Fruit fly (Drosophila melanogaster) whole organism, embryonic: ENCODE results near the gene CG14868.

Experiments
- Aef1 ChIP-seq: fragments of 200-800 bp; sonication (Bioruptor generic); IDR thresholded peaks from 3 replicates; pipeline ENCODE4 v1.3.6; 2022; ENCODE audit warnings: missing biosample characterization, missing genetic modification characterization
- Asciz ChIP-seq: fragments of 200-800 bp; sonication (Bioruptor generic); optimal IDR thresholded peaks from 2 replicates; lab custom pipeline; 2017; ENCODE audit warnings: missing biosample characterization, mild to moderate bottlenecking, missing genetic modification characterization, missing genetic modification reagents
- BtbVII ChIP-seq: fragments of 200-800 bp; sonication (Bioruptor generic); optimal IDR thresholded peaks from 3 replicates; lab custom pipeline; 2017; ENCODE audit warnings: missing biosample characterization, mild to moderate bottlenecking, missing genetic modification characterization
- CG10565 ChIP-seq: fragments of 200-800 bp; sonication (Bioruptor generic); optimal IDR thresholded peaks from 3 replicates; lab custom pipeline; 2016; ENCODE audit warnings: missing biosample characterization, mild to moderate bottlenecking, missing genetic modification characterization
- CG12155 ChIP-seq: fragments of 200-800 bp; sonication (Bioruptor generic); optimal IDR thresholded peaks from 3 replicates; lab custom pipeline; 2016; ENCODE audit warnings: missing biosample characterization, missing genetic modification characterization
- CG12236 ChIP-seq: fragments of 200-800 bp; sonication (Bioruptor generic); optimal IDR thresholded peaks from 2 replicates; lab custom pipeline; 2016; ENCODE audit warnings: missing biosample characterization, missing genetic modification characterization
- CG13424 ChIP-seq: fragments of 200-800 bp; sonication (Bioruptor generic); optimal IDR thresholded peaks from 2 replicates; lab custom pipeline; 2019; ENCODE audit warnings: missing biosample characterization, mild to moderate bottlenecking, missing genetic modification characterization, moderate library complexity
- CG13894 ChIP-seq: fragments of 200-800 bp; sonication (Bioruptor generic); optimal IDR thresholded peaks from 3 replicates; lab custom pipeline; 2018; ENCODE audit warnings: missing biosample characterization, mild to moderate bottlenecking, missing genetic modification characterization, moderate library complexity
- CG14441 ChIP-seq: fragments of 200-800 bp; sonication (Bioruptor generic); IDR thresholded peaks from 2 replicates; pipeline ENCODE4 v1.3.6; 2022; ENCODE audit warnings: missing biosample characterization, missing genetic modification characterization
- CG14965 ChIP-seq: fragments of 200-800 bp; sonication (Bioruptor generic); optimal IDR thresholded peaks from 2 replicates; lab custom pipeline; 2016; ENCODE audit warnings: missing biosample characterization, missing genetic modification characterization, borderline replicate concordance
- CG1647 ChIP-seq: fragments of 200-800 bp; sonication (Bioruptor generic); optimal IDR thresholded peaks from 3 replicates; lab custom pipeline; 2016; ENCODE audit warnings: missing biosample characterization, missing genetic modification characterization
- CG17612 ChIP-seq: fragments of 200-800 bp; sonication (Bioruptor generic); IDR thresholded peaks from 2 replicates; pipeline ENCODE4 v1.3.6; 2022; ENCODE audit warnings: missing biosample characterization, missing genetic modification characterization
- CG2875 ChIP-seq: fragments of 200-800 bp; sonication (Bioruptor generic); optimal IDR thresholded peaks from 2 replicates; lab custom pipeline; 2017; ENCODE audit warnings: missing biosample characterization, mild to moderate bottlenecking, missing genetic modification characterization, missing genetic modification reagents
- CG31388 ChIP-seq: fragments of 200-800 bp; sonication (Bioruptor generic); optimal IDR thresholded peaks from 2 replicates; lab custom pipeline; 2016; ENCODE audit warnings: missing biosample characterization, missing genetic modification characterization
- CG5953 ChIP-seq: fragments of 200-800 bp; sonication (Bioruptor generic); IDR thresholded peaks from 2 replicates; pipeline ENCODE4 v1.3.6; 2022; ENCODE audit warnings: missing biosample characterization, missing genetic modification characterization
- CG7372 ChIP-seq: fragments of 200-800 bp; sonication (Bioruptor generic); IDR thresholded peaks from 2 replicates; pipeline ENCODE4 v1.3.6; 2022; ENCODE audit warnings: missing biosample characterization, missing genetic modification characterization
- CG7786 ChIP-seq: fragments of 200-800 bp; sonication (Bioruptor generic); optimal IDR thresholded peaks from 2 replicates; lab custom pipeline; 2016; ENCODE audit warnings: missing biosample characterization, missing genetic modification characterization
- CG7987 ChIP-seq: fragments of 200-800 bp; sonication (Bioruptor generic); optimal IDR thresholded peaks from 2 replicates; lab custom pipeline; 2018; ENCODE audit warnings: missing biosample characterization, mild to moderate bottlenecking, missing genetic modification characterization, moderate library complexity
- CG8089 ChIP-seq: fragments of 200-800 bp; sonication (Bioruptor generic); optimal IDR thresholded peaks from 3 replicates; lab custom pipeline; 2016; ENCODE audit warnings: missing biosample characterization, missing genetic modification characterization
- CG8281 ChIP-seq: fragments of 200-800 bp; sonication (Bioruptor generic); optimal IDR thresholded peaks from 2 replicates; lab custom pipeline; 2018; ENCODE audit warnings: missing biosample characterization, mild to moderate bottlenecking, missing genetic modification characterization, moderate library complexity
- CG8944 ChIP-seq: fragments of 200-800 bp; sonication (Bioruptor generic); optimal IDR thresholded peaks from 3 replicates; lab custom pipeline; 2016; ENCODE audit warnings: missing biosample characterization, missing genetic modification characterization
- CG9215 ChIP-seq: fragments of 200-800 bp; sonication (Bioruptor generic); IDR thresholded peaks from 2 replicates; pipeline ENCODE4 v1.3.6; 2022; ENCODE audit warnings: missing biosample characterization, missing genetic modification characterization
- CG9797 ChIP-seq: fragments of 200-800 bp; sonication (Bioruptor generic); optimal IDR thresholded peaks from 3 replicates; lab custom pipeline; 2018; ENCODE audit warnings: missing biosample characterization, mild to moderate bottlenecking, missing genetic modification characterization
- Dbx ChIP-seq: fragments of 200-800 bp; sonication (Bioruptor generic); IDR thresholded peaks from 3 replicates; pipeline ENCODE4 v1.3.6; 2022; ENCODE audit warnings: missing biosample characterization, missing genetic modification characterization
- Dp ChIP-seq: fragments of 200-800 bp; sonication (Bioruptor generic); optimal IDR thresholded peaks from 2 replicates; lab custom pipeline; 2018; ENCODE audit warnings: missing biosample characterization, mild to moderate bottlenecking, missing genetic modification characterization, moderate library complexity
- Ets65A ChIP-seq: fragments of 200-800 bp; sonication (Bioruptor generic); peaks from one replicate; lab custom pipeline; 2016; ENCODE audit warnings: missing biosample characterization, missing genetic modification characterization
- GATAe ChIP-seq: fragments of 200-800 bp; sonication (Bioruptor generic); conservative IDR thresholded peaks from 2 replicates; pipeline ENCODE4 v1.3.6; 2022; ENCODE audit warnings: missing biosample characterization, missing genetic modification characterization
- HmgZ ChIP-seq: fragments of 200-800 bp; sonication (Bioruptor generic); optimal IDR thresholded peaks from 2 replicates; lab custom pipeline; 2018; ENCODE audit warnings: missing biosample characterization, mild to moderate bottlenecking, missing genetic modification characterization
- Hr39 ChIP-seq: fragments of >200 bp; optimal IDR thresholded peaks from 2 replicates; lab custom pipeline; 2017
- Kr ChIP-seq: fragments of 200-800 bp; sonication (Bioruptor generic); optimal IDR thresholded peaks from 2 replicates; lab custom pipeline; 2017; ENCODE audit warnings: missing biosample characterization, mild to moderate bottlenecking, missing genetic modification characterization
- Lhr ChIP-seq: fragments of 200-800 bp; sonication (Bioruptor generic); optimal IDR thresholded peaks from 3 replicates; lab custom pipeline; 2017; ENCODE audit warnings: mild to moderate bottlenecking, missing biosample characterization, missing genetic modification reagents, missing genetic modification characterization
- NC2α ChIP-seq: fragments of 200-800 bp; sonication (Bioruptor generic); optimal IDR thresholded peaks from 2 replicates; lab custom pipeline; 2016; ENCODE audit warnings: missing biosample characterization, missing genetic modification characterization
- Ravus ChIP-seq: fragments of 200-800 bp; sonication (Bioruptor generic); IDR thresholded peaks from 2 replicates; pipeline ENCODE4 v1.3.6; 2022; ENCODE audit warnings: missing biosample characterization, missing genetic modification characterization
- Side ChIP-seq: fragments of 200-800 bp; sonication (Bioruptor generic); optimal IDR thresholded peaks from 2 replicates; lab custom pipeline; 2016; ENCODE audit warnings: missing biosample characterization, missing genetic modification characterization
- Taf1 ChIP-seq: fragments of 200-800 bp; sonication (Bioruptor generic); IDR thresholded peaks from 2 replicates; pipeline ENCODE4 v1.3.6; 2022; ENCODE audit warnings: missing biosample characterization, missing genetic modification characterization
- ci ChIP-seq: fragments of 200-800 bp; sonication (Bioruptor generic); IDR thresholded peaks from 3 replicates; pipeline ENCODE4 v1.3.6; 2022; ENCODE audit warnings: missing biosample characterization, missing genetic modification characterization
- danr ChIP-seq: fragments of 200-800 bp; sonication (Bioruptor generic); IDR thresholded peaks from 2 replicates; pipeline ENCODE4 v1.3.6; 2022; ENCODE audit warnings: missing biosample characterization, missing genetic modification characterization
- dmrt99B ChIP-seq: fragments of 200-800 bp; sonication (Bioruptor generic); optimal IDR thresholded peaks from 2 replicates; lab custom pipeline; 2018; ENCODE audit warnings: missing biosample characterization, mild to moderate bottlenecking, missing genetic modification characterization, moderate library complexity
- ems ChIP-seq: fragments of 200-800 bp; sonication (Bioruptor generic); optimal IDR thresholded peaks from 3 replicates; lab custom pipeline; 2016; ENCODE audit warnings: missing biosample characterization, missing genetic modification characterization
- exex ChIP-seq: fragments of 200-800 bp; sonication (Bioruptor generic); optimal IDR thresholded peaks from 4 replicates; lab custom pipeline; 2018; ENCODE audit warnings: missing biosample characterization, mild to moderate bottlenecking, missing genetic modification characterization, moderate library complexity
- eyg ChIP-seq: fragments of 200-800 bp; sonication (Bioruptor generic); optimal IDR thresholded peaks from 3 replicates; lab custom pipeline; 2016; ENCODE audit warnings: missing biosample characterization, missing genetic modification characterization
- fd102C ChIP-seq: fragments of 200-800 bp; sonication (Bioruptor generic); optimal IDR thresholded peaks from 2 replicates; lab custom pipeline; 2018; ENCODE audit warnings: missing biosample characterization, mild to moderate bottlenecking, missing genetic modification characterization, moderate library complexity
- gsb ChIP-seq: fragments of 200-800 bp; sonication (Bioruptor generic); IDR thresholded peaks from 2 replicates; pipeline ENCODE4 v1.3.6; 2022; ENCODE audit warnings: missing biosample characterization, missing genetic modification characterization
- ham ChIP-seq: fragments of 200-800 bp; sonication (Bioruptor generic); IDR thresholded peaks from 2 replicates; pipeline ENCODE4 v1.3.6; 2022; ENCODE audit warnings: missing biosample characterization, missing genetic modification characterization
- insv ChIP-seq, 2 experiments: fragments of 200-800 bp; sonication (Bioruptor generic); optimal IDR thresholded peaks; 3 replicates each; lab custom pipeline; 2016 to 2018; ENCODE audit warnings: missing biosample characterization in 2 of 2, missing genetic modification characterization in 2 of 2
- odd ChIP-seq: fragments of 200-800 bp; sonication (Bioruptor generic); optimal IDR thresholded peaks from 2 replicates; lab custom pipeline; 2017; ENCODE audit warnings: missing biosample characterization, mild to moderate bottlenecking, missing genetic modification characterization
- p53 ChIP-seq: fragments of 200-800 bp; sonication (Bioruptor generic); optimal IDR thresholded peaks from 2 replicates; lab custom pipeline; 2016; ENCODE audit warnings: missing biosample characterization, missing genetic modification characterization
- run ChIP-seq: fragments of 200-800 bp; sonication (Bioruptor generic); optimal IDR thresholded peaks from 3 replicates; lab custom pipeline; 2018; ENCODE audit warnings: missing biosample characterization, mild to moderate bottlenecking, missing genetic modification characterization
- ssp ChIP-seq: fragments of 200-800 bp; sonication (Bioruptor generic); IDR thresholded peaks from 2 replicates; pipeline ENCODE4 v1.3.6; 2022; ENCODE audit warnings: missing biosample characterization, missing genetic modification characterization
- stc ChIP-seq: fragments of 200-800 bp; sonication (Bioruptor generic); IDR thresholded peaks from 2 replicates; pipeline ENCODE4 v1.3.6; 2022; ENCODE audit warnings: missing biosample characterization, missing genetic modification characterization
- trem ChIP-seq: fragments of 200-800 bp; optimal IDR thresholded peaks from 3 replicates; lab custom pipeline; 2019; ENCODE audit warnings: missing biosample characterization, mild to moderate bottlenecking, missing genetic modification characterization, moderate library complexity
- tup ChIP-seq: fragments of 200-800 bp; sonication (Bioruptor generic); optimal IDR thresholded peaks from 2 replicates; lab custom pipeline; 2016; ENCODE audit warnings: missing biosample characterization, mild to moderate bottlenecking, missing genetic modification characterization, moderate library complexity
- wek ChIP-seq: fragments of 200-800 bp; sonication (Bioruptor generic); optimal IDR thresholded peaks from 3 replicates; lab custom pipeline; 2018; ENCODE audit warnings: missing biosample characterization, mild to moderate bottlenecking, missing genetic modification characterization, moderate library complexity

CG14868 gene

DNA sequence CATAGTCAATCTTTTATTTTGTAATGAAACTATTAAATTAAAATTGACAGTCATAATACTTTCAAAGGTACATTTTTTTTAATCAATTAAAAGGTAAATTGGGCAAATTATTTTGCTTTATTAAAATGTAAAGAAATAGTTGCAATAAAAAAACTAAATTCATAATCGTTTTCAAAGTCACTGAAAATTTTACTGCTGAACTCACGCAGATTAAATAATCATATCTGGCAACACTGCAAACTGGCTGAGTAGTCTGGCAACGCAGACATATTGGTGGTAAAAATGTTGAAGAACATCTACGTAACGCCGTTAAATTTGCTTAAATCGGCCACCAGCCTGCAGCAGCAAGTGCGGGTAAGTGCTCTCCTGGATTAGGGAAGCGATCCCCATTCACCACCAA lies 39.3 kb downstream of the CG14868 start, which contains the start of gene mRpL9 (continued):
- TF ChIP-seq stc (no peak), CG7987 (GFP tag; lab: Kevin White, UChicago) (no peak), GATAe (GFP tag; lab: Robert Waterston, UW) (no peak), fd102C (GFP tag; lab: Kevin White, UChicago) (no peak), Taf1 (GFP tag; lab: Robert Waterston, UW) (no peak), Lhr (GFP tag; lab: Kevin White, UChicago) (no peak), Ravus (no peak), CG14441 (no peak), ems (GFP tag; lab: Kevin White, UChicago) (no peak), Ets65A (GFP tag; lab: Kevin White, UChicago) (no peak), Dbx (no peak), CG13894 (no peak), insv (GFP tag; optimal IDR thresholded peaks at IDR 0.05; lab: Kevin White, UChicago) (peak in 1 of 2 experiments; percentile 4), CG1647 (no peak), CG14965 (GFP tag; lab: Kevin White, UChicago) (no peak), CG12155 (GFP tag; lab: Kevin White, UChicago) (peak; percentile 65), Aef1 (GFP tag; lab: Robert Waterston, UW) (no peak), p53 (GFP tag; lab: Kevin White, UChicago) (no peak), run (tag; lab: Kevin White, UChicago) (no peak), trem (peak; percentile 67), Dp (GFP tag; lab: Kevin White, UChicago) (peak; percentile 61), Side (GFP tag; lab: Kevin White, UChicago) (no peak), HmgZ (tag; lab: Kevin White, UChicago) (peak; percentile 58), tup (GFP tag; lab: Kevin White, UChicago) (no peak), CG7786 (GFP tag; lab: Kevin White, UChicago) (no peak), CG12236 (GFP tag; lab: Kevin White, UChicago) (no peak), dmrt99B (tag; lab: Kevin White, UChicago) (no peak), ssp (GFP tag; lab: Robert Waterston, UW) (no peak), Asciz (no peak), odd (GFP tag; lab: Kevin White, UChicago) (no peak), CG5953 (no peak), CG17612 (GFP tag; lab: Robert Waterston, UW) (no peak), exex (no peak), Kr (no peak), CG13424 (tag; lab: Kevin White, UChicago) (peak; percentile 22), CG8944 (GFP tag; lab: Kevin White, UChicago) (no peak), Hr39 (no peak), CG8089 (GFP tag; lab: Kevin White, UChicago) (no peak), gsb (GFP tag; lab: Robert Waterston, UW) (no peak), CG9797 (GFP tag; lab: Kevin White, UChicago) (no peak), CG31388 (GFP tag; lab: Kevin White, UChicago) (no peak), CG10565 (GFP tag; lab: Kevin White, UChicago) (no peak), ci (GFP tag; lab: Robert Waterston, UW) (0 out of 3 replicates have a peak, but pooled peaks have one; percentile 37), ham (GFP tag; lab: Robert Waterston, UW) (no peak), wek (no peak), eyg (GFP tag; lab: Kevin White, UChicago) (no peak), danr (GFP tag; lab: Robert Waterston, UW) (no peak), CG9215 (GFP tag; lab: Robert Waterston, UW) (peak; percentile 25; the same call in 1 of the 2 replicates), BtbVII (GFP tag; lab: Kevin White, UChicago) (no peak), CG8281 (no peak), NC2α (GFP tag; lab: Kevin White, UChicago) (no peak), CG2875 (no peak), CG7372 (GFP tag; lab: Robert Waterston, UW) (no peak)
